Fruit fly (Drosophila melanogaster) whole organism, pupa: ENCODE data around the gene lok.

ENCODE experiments used
- CG10348 ChIP-seq: fragments of 200-800 bp; sonication (Bioruptor generic); IDR thresholded peaks from 2 replicates; pipeline ENCODE4 v1.3.6; 2022; ENCODE audit warnings: missing biosample characterization, missing genetic modification characterization
- CG12605 ChIP-seq: fragments of 200-800 bp; sonication (Bioruptor generic); IDR thresholded peaks from 2 replicates; pipeline ENCODE4 v1.3.6; 2022; ENCODE audit warnings: missing biosample characterization, missing genetic modification characterization
- CG13204 ChIP-seq: fragments of 200-800 bp; sonication (Bioruptor generic); optimal IDR thresholded peaks from 2 replicates; lab custom pipeline; 2018; ENCODE audit warnings: missing biosample characterization, mild to moderate bottlenecking, missing genetic modification characterization, moderate library complexity
- CG14655 ChIP-seq: fragments of 200-800 bp; sonication (Bioruptor generic); optimal IDR thresholded peaks from 3 replicates; lab custom pipeline; 2017; ENCODE audit warnings: mild to moderate bottlenecking, missing biosample characterization, missing genetic modification reagents, missing genetic modification characterization
- CG15710 ChIP-seq: fragments of 200-800 bp; sonication (Bioruptor generic); optimal IDR thresholded peaks from 2 replicates; lab custom pipeline; 2018; ENCODE audit warnings: missing biosample characterization, mild to moderate bottlenecking, missing genetic modification characterization, moderate library complexity
- CG17806 ChIP-seq: fragments of 200-800 bp; sonication (Bioruptor generic); optimal IDR thresholded peaks from 2 replicates; lab custom pipeline; 2018; ENCODE audit warnings: missing biosample characterization, mild to moderate bottlenecking, missing genetic modification characterization, moderate library complexity
- CG32121 ChIP-seq: fragments of 200-800 bp; sonication (Bioruptor generic); IDR thresholded peaks from 2 replicates; pipeline ENCODE4 v1.3.6; 2022; ENCODE audit warnings: missing biosample characterization, missing genetic modification characterization
- CG34367 ChIP-seq: fragments of 200-800 bp; sonication (Bioruptor generic); optimal IDR thresholded peaks from 2 replicates; lab custom pipeline; 2018; ENCODE audit warnings: missing biosample characterization, mild to moderate bottlenecking, missing genetic modification characterization
- CG4496 ChIP-seq: fragments of 200-800 bp; sonication (Bioruptor generic); IDR thresholded peaks from 3 replicates; pipeline ENCODE4 v1.3.6; 2022; ENCODE audit warnings: missing biosample characterization, missing genetic modification characterization
- CG8159 ChIP-seq: fragments of 200-800 bp; sonication (Bioruptor generic); optimal IDR thresholded peaks from 3 replicates; lab custom pipeline; 2018; ENCODE audit warnings: missing biosample characterization, mild to moderate bottlenecking, missing genetic modification characterization, moderate library complexity
- CG8301 ChIP-seq: fragments of 200-800 bp; sonication (Bioruptor generic); optimal IDR thresholded peaks from 2 replicates; lab custom pipeline; 2018; ENCODE audit warnings: missing biosample characterization, mild to moderate bottlenecking, missing genetic modification characterization
- CG9948 ChIP-seq: fragments of 200-800 bp; sonication (Bioruptor generic); optimal IDR thresholded peaks from 2 replicates; lab custom pipeline; 2018; ENCODE audit warnings: missing biosample characterization, mild to moderate bottlenecking, missing genetic modification characterization, moderate library complexity
- D1 ChIP-seq: fragments of 200-800 bp; sonication (Bioruptor generic); optimal IDR thresholded peaks from 2 replicates; lab custom pipeline; 2018; ENCODE audit warnings: missing biosample characterization, mild to moderate bottlenecking, missing genetic modification characterization, moderate library complexity
- EcR ChIP-seq: fragments of 200-800 bp; sonication (Bioruptor generic); optimal IDR thresholded peaks from 3 replicates; lab custom pipeline; 2019; ENCODE audit warnings: missing biosample characterization, missing genetic modification characterization, mild to moderate bottlenecking, moderate library complexity, missing genetic modification reagents
- Ets98B ChIP-seq: fragments of 200-800 bp; sonication (Bioruptor generic); IDR thresholded peaks from 2 replicates; pipeline ENCODE4 v1.3.6; 2022; ENCODE audit warnings: missing biosample characterization, missing genetic modification characterization
- Pif1A ChIP-seq: fragments of 200-800 bp; sonication (Bioruptor generic); optimal IDR thresholded peaks from 3 replicates; lab custom pipeline; 2016; ENCODE audit warnings: missing biosample characterization, missing genetic modification characterization
- Pif1B ChIP-seq: fragments of 200-800 bp; sonication (Bioruptor generic); optimal IDR thresholded peaks from 3 replicates; lab custom pipeline; 2016; ENCODE audit warnings: missing biosample characterization, missing genetic modification characterization
- Snoo ChIP-seq: fragments of 200-800 bp; sonication (Bioruptor generic); optimal IDR thresholded peaks from 3 replicates; lab custom pipeline; 2017; ENCODE audit warnings: missing biosample characterization, mild to moderate bottlenecking, missing genetic modification characterization, inconsistent platforms
- fd96Ca ChIP-seq: fragments of 200-800 bp; sonication (Bioruptor generic); IDR thresholded peaks from 3 replicates; pipeline ENCODE4 v1.3.6; 2022; ENCODE audit warnings: missing biosample characterization, missing genetic modification characterization
- gl ChIP-seq: fragments of 200-800 bp; sonication (Bioruptor generic); optimal IDR thresholded peaks from 2 replicates; lab custom pipeline; 2018; ENCODE audit warnings: missing biosample characterization, mild to moderate bottlenecking, missing genetic modification characterization
- rn ChIP-seq: fragments of 200-800 bp; sonication (Bioruptor generic); IDR thresholded peaks from 2 replicates; pipeline ENCODE4 v1.3.6; 2022; ENCODE audit warnings: missing biosample characterization, missing genetic modification characterization

The lok gene

DNA sequence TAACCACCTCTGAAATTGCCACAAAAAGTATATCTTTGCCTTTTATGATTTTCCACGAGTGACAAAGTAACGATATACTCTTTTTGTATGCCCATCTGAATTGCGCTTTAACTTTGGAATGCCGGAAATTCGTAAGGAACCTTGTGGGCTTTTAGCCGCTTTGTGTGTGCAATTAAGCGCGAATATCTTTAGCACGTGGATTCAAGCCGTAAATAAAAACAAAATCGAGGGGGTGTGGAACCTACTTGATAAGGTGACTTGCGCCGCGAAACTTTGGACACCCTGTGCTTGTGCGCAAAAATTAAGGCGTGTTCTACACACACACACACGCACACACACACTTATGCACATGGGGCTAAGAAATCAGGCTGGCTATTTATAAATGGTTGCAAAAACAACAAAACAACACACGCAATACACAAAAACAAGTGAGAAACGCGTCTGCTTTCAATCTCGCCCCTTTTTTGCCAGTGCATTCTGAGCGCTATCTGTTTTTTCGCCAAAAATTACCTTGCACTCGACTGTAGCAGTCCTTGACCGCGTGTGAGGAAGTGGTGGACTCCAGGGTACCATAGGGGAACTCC lies 22.9 kb downstream of the lok start:
- no peak for TF ChIP-seq CG15710 (tag; lab: Kevin White, UChicago)
- TF ChIP-seq Snoo (tag; lab: Kevin White, UChicago) = no peak
- peak; percentile 64; the same call in 1 of the 2 replicates for TF ChIP-seq CG12605
- TF ChIP-seq CG9948 (tag; lab: Kevin White, UChicago) = no peak
- no peak for TF ChIP-seq CG34367 (tag; lab: Kevin White, UChicago)
- TF ChIP-seq CG14655 = no peak
- no peak for TF ChIP-seq rn (GFP tag; lab: Robert Waterston, UW)
- TF ChIP-seq gl = no peak
- TF ChIP-seq D1 (tag; lab: Kevin White, UChicago) = no peak
- peak; percentile 28 for TF ChIP-seq CG32121 (GFP tag; lab: Robert Waterston, UW)
- peak; percentile 39 for TF ChIP-seq CG13204 (GFP tag; lab: Kevin White, UChicago)
- TF ChIP-seq Pif1A (GFP tag; lab: Kevin White, UChicago) = no peak
- TF ChIP-seq Pif1B (GFP tag; lab: Kevin White, UChicago) = no peak
- no peak for TF ChIP-seq CG10348 (GFP tag; lab: Robert Waterston, UW)
- no peak for TF ChIP-seq CG4496 (GFP tag; lab: Robert Waterston, UW)
- no peak for TF ChIP-seq CG8301 (tag; lab: Kevin White, UChicago)

dm6 chr2L:20084785-20085555 lies 23.7 kb downstream of the lok start, which contains the start of gene fok:
TSS of gene fok (minus strand) at chr2L:20085070.
- peak; percentile 97 for TF ChIP-seq CG15710 (tag; lab: Kevin White, UChicago)
- TF ChIP-seq CG34367 (tag; lab: Kevin White, UChicago) = peak; percentile 94
- peak; percentile 96 for TF ChIP-seq CG9948 (tag; lab: Kevin White, UChicago)
- peak; percentile 98 for TF ChIP-seq Pif1B (GFP tag; lab: Kevin White, UChicago)
- peak; percentile 96 for TF ChIP-seq CG17806
- peak; percentile 99 for TF ChIP-seq Pif1A (GFP tag; lab: Kevin White, UChicago)
- peak; percentile 91 for TF ChIP-seq CG4496 (GFP tag; lab: Robert Waterston, UW)
- TF ChIP-seq CG10348 (GFP tag; lab: Robert Waterston, UW) = peak; percentile 88
- peak; percentile 95 for TF ChIP-seq CG12605
- peak; percentile 98 for TF ChIP-seq CG8159 (tag; lab: Kevin White, UChicago)
- peak; percentile 97 for TF ChIP-seq D1 (tag; lab: Kevin White, UChicago)
- TF ChIP-seq fd96Ca = peak; percentile 96
- TF ChIP-seq Ets98B (GFP tag; lab: Robert Waterston, UW) = peak; percentile 95
- peak; percentile 92 for TF ChIP-seq gl
- TF ChIP-seq CG8301 (tag; lab: Kevin White, UChicago) = peak; percentile 97
- TF ChIP-seq Snoo (tag; lab: Kevin White, UChicago) = peak; percentile 97
- TF ChIP-seq EcR (GFP tag; lab: Kevin White, UChicago) = peak; percentile 95
- peak; percentile 91 for TF ChIP-seq CG13204 (GFP tag; lab: Kevin White, UChicago)
- TF ChIP-seq CG32121 (GFP tag; lab: Robert Waterston, UW) = peak; percentile 98
- peak; percentile 97 for TF ChIP-seq CG14655
- peak; percentile 85 for TF ChIP-seq rn (GFP tag; lab: Robert Waterston, UW)
- TF ChIP-seq, all 21 proteins: peak for 21

DNA sequence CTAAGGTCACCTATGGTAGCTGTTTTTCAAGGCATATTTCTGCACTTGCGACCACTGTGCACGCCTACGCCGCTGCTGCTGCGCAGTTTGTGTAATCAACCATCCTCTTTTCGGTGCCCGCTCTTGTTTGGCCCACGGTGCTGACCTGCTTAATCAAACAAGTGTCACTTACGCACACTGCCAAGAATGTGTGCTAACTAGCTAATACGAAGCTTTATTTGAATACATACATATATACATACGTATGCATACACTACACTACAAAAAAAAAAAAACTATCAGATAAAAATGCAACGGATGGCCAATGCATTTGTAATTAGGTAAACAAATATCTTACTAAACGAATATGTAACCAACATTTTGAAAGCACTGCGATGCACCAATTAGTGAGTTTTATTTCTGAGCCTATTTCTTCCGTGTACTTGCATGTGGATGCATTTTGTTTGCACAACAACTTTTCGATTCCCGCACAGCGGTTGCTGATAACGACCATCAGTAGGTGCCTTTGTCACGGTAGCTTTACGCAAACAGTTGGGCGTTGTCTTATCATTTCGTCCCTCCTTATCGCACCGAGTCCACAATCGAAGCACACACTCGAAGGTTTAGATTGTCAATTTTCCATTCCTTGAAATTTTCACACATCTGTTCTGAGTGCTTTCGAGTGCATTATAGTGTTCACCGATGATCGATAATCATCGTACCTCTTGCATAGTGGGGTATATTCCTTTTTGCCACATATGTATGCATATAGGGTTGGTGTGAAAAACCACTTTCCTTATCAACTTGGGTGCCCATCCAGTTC lies 25.3 kb downstream of the lok start:
- TF ChIP-seq Pif1A (GFP tag; lab: Kevin White, UChicago) = peak; percentile 95
- TF ChIP-seq CG13204 (GFP tag; lab: Kevin White, UChicago) = no peak
- TF ChIP-seq CG34367 (tag; lab: Kevin White, UChicago) = peak; percentile 74
- peak; percentile 85 for TF ChIP-seq Snoo (tag; lab: Kevin White, UChicago)
- peak; percentile 92 for TF ChIP-seq Pif1B (GFP tag; lab: Kevin White, UChicago)
- peak; percentile 93 for TF ChIP-seq rn (GFP tag; lab: Robert Waterston, UW)
- TF ChIP-seq CG4496 (GFP tag; lab: Robert Waterston, UW) = peak; percentile 98
- peak; percentile 84 for TF ChIP-seq CG9948 (tag; lab: Kevin White, UChicago)
- peak; percentile 90; the same call in 1 of the 2 replicates for TF ChIP-seq CG12605
- peak; percentile 74 for TF ChIP-seq CG15710 (tag; lab: Kevin White, UChicago)
- peak; percentile 78 for TF ChIP-seq D1 (tag; lab: Kevin White, UChicago)
- peak; percentile 93 for TF ChIP-seq CG10348 (GFP tag; lab: Robert Waterston, UW)
- TF ChIP-seq CG17806 = peak; percentile 90
- TF ChIP-seq CG8159 (tag; lab: Kevin White, UChicago) = peak; percentile 88
- TF ChIP-seq gl = peak; percentile 56
- peak; percentile 98 for TF ChIP-seq Ets98B (GFP tag; lab: Robert Waterston, UW)
- TF ChIP-seq CG32121 (GFP tag; lab: Robert Waterston, UW) = peak; percentile 96
- TF ChIP-seq CG14655 = peak; percentile 93
- peak; percentile 91 for TF ChIP-seq CG8301 (tag; lab: Kevin White, UChicago)
- TF ChIP-seq fd96Ca = peak; percentile 94
- peak; percentile 62 for TF ChIP-seq EcR (GFP tag; lab: Kevin White, UChicago)

- TF ChIP-seq CG14655 (peak; percentile 99), CG9948 (tag; lab: Kevin White, UChicago) (peak; percentile 99), CG12605 (peak; percentile 94), rn (GFP tag; lab: Robert Waterston, UW) (peak; percentile 96), D1 (tag; lab: Kevin White, UChicago) (peak; percentile 98), CG10348 (GFP tag; lab: Robert Waterston, UW) (peak; percentile 96), CG4496 (GFP tag; lab: Robert Waterston, UW) (peak; percentile 98), CG8159 (tag; lab: Kevin White, UChicago) (peak; percentile 99), CG13204 (GFP tag; lab: Kevin White, UChicago) (no peak), CG34367 (tag; lab: Kevin White, UChicago) (peak; percentile 97), CG17806 (peak; percentile 98), EcR (GFP tag; lab: Kevin White, UChicago) (peak; percentile 59), Pif1A (GFP tag; lab: Kevin White, UChicago) (peak; percentile 99), CG32121 (GFP tag; lab: Robert Waterston, UW) (peak; percentile 99), gl (peak; percentile 92), CG8301 (tag; lab: Kevin White, UChicago) (peak; percentile 99), CG15710 (tag; lab: Kevin White, UChicago) (peak; percentile 99), fd96Ca (peak; percentile 93), Snoo (tag; lab: Kevin White, UChicago) (peak; percentile 98), Pif1B (GFP tag; lab: Kevin White, UChicago) (peak; percentile 98), Ets98B (GFP tag; lab: Robert Waterston, UW) (peak; percentile 97)
These were observed 30.0 kb downstream of the lok start, which contains the start of the genes CG10747 and Pyroxd1 for dm6 chr2L:20091094-20091679. TSS of gene CG10747 (minus strand) at chr2L:20091348. TSS of gene Pyroxd1 (plus strand) at chr2L:20091435.
